Worm (Caenorhabditis elegans) whole organism, late embryonic: ENCODE data around the gene C50A2.3.

Experiments used
- C38D4.7 ChIP-seq: fragments of 200-800 bp; sonication (Bioruptor generic); optimal IDR thresholded peaks from 2 replicates; lab custom pipeline; 2018; ENCODE audit warnings: mild to moderate bottlenecking, missing genetic modification characterization, moderate library complexity, missing compliant biosample characterization
- F13H6.1 ChIP-seq: sonication (generic microtip); optimal IDR thresholded peaks from 2 replicates; lab custom pipeline; 2016; ENCODE audit warnings: missing genetic modification characterization, missing compliant biosample characterization
- K02D7.2 ChIP-seq: sonication (generic microtip); optimal IDR thresholded peaks from 2 replicates; lab custom pipeline; 2017; ENCODE audit warnings: mild to moderate bottlenecking, missing genetic modification characterization, missing compliant biosample characterization
- K09A11.1 ChIP-seq: sonication (generic microtip); optimal IDR thresholded peaks from 2 replicates; lab custom pipeline; 2017; ENCODE audit warnings: antibody characterized with exemption, mild to moderate bottlenecking, missing genetic modification characterization, missing compliant biosample characterization; ENCODE audit not compliant: insufficient read depth
- T23F11.4 ChIP-seq: fragments of 200-800 bp; sonication (Bioruptor generic); optimal IDR thresholded peaks from 2 replicates; lab custom pipeline; 2018; ENCODE audit warnings: mild to moderate bottlenecking, missing genetic modification characterization, missing compliant biosample characterization
- Y22D7AL.16 ChIP-seq: sonication (generic microtip); optimal IDR thresholded peaks from 2 replicates; lab custom pipeline; 2016; ENCODE audit warnings: missing genetic modification characterization, missing compliant biosample characterization
- ahr-1 ChIP-seq: sonication (generic microtip); optimal IDR thresholded peaks from 2 replicates; lab custom pipeline; 2016; ENCODE audit warnings: missing genetic modification characterization, missing compliant biosample characterization
- ama-1 ChIP-seq: fragments of 150-350 bp; optimal IDR thresholded peaks from 2 replicates; lab custom pipeline; 2014
- ceh-14 ChIP-seq: sonication (generic microtip); optimal IDR thresholded peaks from 2 replicates; lab custom pipeline; 2016; ENCODE audit warnings: missing genotype, missing genetic modification characterization, missing compliant biosample characterization
- ceh-18 ChIP-seq: sonication (generic microtip); optimal IDR thresholded peaks from 2 replicates; lab custom pipeline; 2016; ENCODE audit warnings: missing genetic modification characterization, missing compliant biosample characterization
- ceh-19 ChIP-seq: fragments of 200-800 bp; sonication (Bioruptor generic); optimal IDR thresholded peaks from 2 replicates; lab custom pipeline; 2018; ENCODE audit warnings: mild to moderate bottlenecking, missing genetic modification characterization, missing compliant biosample characterization
- ceh-2 ChIP-seq: sonication (generic microtip); optimal IDR thresholded peaks from 2 replicates; lab custom pipeline; 2016; ENCODE audit warnings: missing genotype, missing genetic modification characterization, missing compliant biosample characterization
- ceh-24 ChIP-seq: sonication (generic microtip); optimal IDR thresholded peaks from 2 replicates; lab custom pipeline; 2016; ENCODE audit warnings: mild to moderate bottlenecking, missing genetic modification characterization, missing compliant biosample characterization
- ceh-31 ChIP-seq: sonication (generic microtip); optimal IDR thresholded peaks from 2 replicates; lab custom pipeline; 2016; ENCODE audit warnings: missing genetic modification characterization, missing compliant biosample characterization
- ceh-34 ChIP-seq: sonication (generic microtip); optimal IDR thresholded peaks from 2 replicates; lab custom pipeline; 2016; ENCODE audit warnings: mild to moderate bottlenecking, missing genetic modification characterization, missing compliant biosample characterization
- ceh-45 ChIP-seq: fragments of 200-800 bp; sonication (Bioruptor generic); IDR thresholded peaks from 2 replicates; pipeline ENCODE4 v1.3.6; 2022; ENCODE audit warnings: missing genetic modification reagents, missing genetic modification characterization, missing compliant biosample characterization
- che-1 ChIP-seq: sonication (generic microtip); optimal IDR thresholded peaks from 2 replicates; lab custom pipeline; 2016; ENCODE audit warnings: mild to moderate bottlenecking, missing genetic modification characterization, missing compliant biosample characterization
- dve-1 ChIP-seq: sonication (generic microtip); optimal IDR thresholded peaks from 2 replicates; lab custom pipeline; 2017; ENCODE audit warnings: antibody characterized with exemption, mild to moderate bottlenecking, missing genetic modification characterization, missing compliant biosample characterization
- elt-2 ChIP-seq: sonication (generic microtip); optimal IDR thresholded peaks from 2 replicates; lab custom pipeline; 2016; ENCODE audit warnings: missing genetic modification reagents, missing genetic modification characterization, missing compliant biosample characterization
- elt-4 ChIP-seq: sonication (generic microtip); optimal IDR thresholded peaks from 2 replicates; lab custom pipeline; 2016; ENCODE audit warnings: missing genetic modification characterization, missing compliant biosample characterization
- eyg-1 ChIP-seq: sonication (generic microtip); optimal IDR thresholded peaks from 2 replicates; lab custom pipeline; 2016; ENCODE audit warnings: missing genotype, missing genetic modification characterization, missing compliant biosample characterization
- fax-1 ChIP-seq: sonication (generic microtip); optimal IDR thresholded peaks from 2 replicates; lab custom pipeline; 2016; ENCODE audit warnings: missing genotype, missing genetic modification characterization, missing compliant biosample characterization
- fkh-6 ChIP-seq: sonication (generic microtip); optimal IDR thresholded peaks from 2 replicates; lab custom pipeline; 2016; ENCODE audit warnings: missing genetic modification characterization, missing compliant biosample characterization
- gmeb-2 ChIP-seq: sonication (generic microtip); optimal IDR thresholded peaks from 2 replicates; lab custom pipeline; 2016; ENCODE audit warnings: missing genetic modification characterization, inconsistent platforms, missing compliant biosample characterization
- hlh-13 ChIP-seq: fragments of 200-800 bp; sonication (Bioruptor generic); optimal IDR thresholded peaks from 2 replicates; lab custom pipeline; 2018; ENCODE audit warnings: mild to moderate bottlenecking, missing genetic modification characterization, missing compliant biosample characterization
- hlh-30 ChIP-seq: sonication (generic microtip); optimal IDR thresholded peaks from 2 replicates; lab custom pipeline; 2017; ENCODE audit warnings: antibody characterized with exemption, missing genetic modification characterization, missing compliant biosample characterization; ENCODE audit not compliant: insufficient read depth
- hlh-6 ChIP-seq: sonication (generic microtip); optimal IDR thresholded peaks from 2 replicates; lab custom pipeline; 2016; ENCODE audit warnings: missing genotype, missing genetic modification characterization, missing compliant biosample characterization
- hlh-8 ChIP-seq: sonication (generic microtip); optimal IDR thresholded peaks from 2 replicates; lab custom pipeline; 2016; ENCODE audit warnings: missing genotype, missing genetic modification characterization, missing compliant biosample characterization
- lim-6 ChIP-seq: sonication (generic microtip); optimal IDR thresholded peaks from 2 replicates; lab custom pipeline; 2016; ENCODE audit warnings: missing genetic modification characterization, missing compliant biosample characterization
- lin-11 ChIP-seq: fragments of 200-800 bp; sonication (Bioruptor generic); optimal IDR thresholded peaks from 2 replicates; lab custom pipeline; 2018; ENCODE audit warnings: mild to moderate bottlenecking, missing genetic modification characterization, missing compliant biosample characterization
- madf-2 ChIP-seq: sonication (generic microtip); optimal IDR thresholded peaks from 2 replicates; lab custom pipeline; 2017; ENCODE audit warnings: missing genetic modification characterization, missing compliant biosample characterization
- nfya-1 ChIP-seq: sonication (generic microtip); optimal IDR thresholded peaks from 2 replicates; lab custom pipeline; 2017; ENCODE audit warnings: missing genetic modification characterization, mild to moderate bottlenecking, missing compliant biosample characterization, antibody characterized with exemption, moderate library complexity
- nhr-11 ChIP-seq: fragments of 150-350 bp; optimal IDR thresholded peaks from 2 replicates; lab custom pipeline; 2014; ENCODE audit warnings: missing biosample characterization, missing genetic modification characterization
- nhr-232 ChIP-seq: sonication (generic microtip); optimal IDR thresholded peaks from 2 replicates; lab custom pipeline; 2016; ENCODE audit warnings: missing genetic modification characterization, missing compliant biosample characterization
- npax-4 ChIP-seq: sonication (generic microtip); optimal IDR thresholded peaks from 2 replicates; lab custom pipeline; 2016; ENCODE audit warnings: missing genetic modification characterization, missing compliant biosample characterization
- pag-3 ChIP-seq: sonication (generic microtip); optimal IDR thresholded peaks from 2 replicates; lab custom pipeline; 2016; ENCODE audit warnings: missing compliant biosample characterization, missing genetic modification characterization, borderline replicate concordance
- pat-9 ChIP-seq: fragments of 200-800 bp; sonication (Bioruptor generic); optimal IDR thresholded peaks from 2 replicates; lab custom pipeline; 2018; ENCODE audit warnings: mild to moderate bottlenecking, missing genetic modification characterization, moderate library complexity, missing compliant biosample characterization
- pha-2 ChIP-seq: sonication (generic microtip); optimal IDR thresholded peaks from 2 replicates; lab custom pipeline; 2017; ENCODE audit warnings: mild to moderate bottlenecking, missing genetic modification characterization, missing compliant biosample characterization
- pha-4 ChIP-seq: fragments of 150-350 bp; optimal IDR thresholded peaks from 2 replicates; lab custom pipeline; 2018; ENCODE audit warnings: missing biosample characterization, missing genetic modification reagents, missing genetic modification characterization
- pqm-1 ChIP-seq: sonication (generic microtip); optimal IDR thresholded peaks from 2 replicates; lab custom pipeline; 2016; ENCODE audit warnings: missing genetic modification characterization, missing compliant biosample characterization
- ref-2 ChIP-seq: sonication (generic microtip); optimal IDR thresholded peaks from 2 replicates; lab custom pipeline; 2016; ENCODE audit warnings: missing genetic modification characterization, missing compliant biosample characterization
- rnt-1 ChIP-seq: sonication (generic microtip); optimal IDR thresholded peaks from 2 replicates; lab custom pipeline; 2016; ENCODE audit warnings: missing genetic modification characterization, missing compliant biosample characterization
- sox-2 ChIP-seq: fragments of 200-800 bp; sonication (Bioruptor generic); IDR thresholded peaks from 2 replicates; pipeline ENCODE4 v1.3.6; 2022; ENCODE audit warnings: missing genetic modification reagents, missing genetic modification characterization, missing compliant biosample characterization
- sox-4 ChIP-seq: sonication (generic microtip); optimal IDR thresholded peaks from 2 replicates; lab custom pipeline; 2017; ENCODE audit warnings: mild to moderate bottlenecking, missing genetic modification characterization, inconsistent platforms, missing compliant biosample characterization
- syd-9 ChIP-seq: sonication (generic microtip); optimal IDR thresholded peaks from 2 replicates; lab custom pipeline; 2016; ENCODE audit warnings: mild to moderate bottlenecking, missing genetic modification characterization, moderate library complexity, missing compliant biosample characterization
- tbx-2 ChIP-seq: sonication (generic microtip); optimal IDR thresholded peaks from 2 replicates; lab custom pipeline; 2016; ENCODE audit warnings: missing genetic modification characterization, missing compliant biosample characterization
- tbx-7 ChIP-seq: sonication (generic microtip); optimal IDR thresholded peaks from 2 replicates; lab custom pipeline; 2016; ENCODE audit warnings: missing genotype, missing genetic modification characterization, missing compliant biosample characterization
- ttx-3 ChIP-seq: sonication (generic microtip); optimal IDR thresholded peaks from 2 replicates; lab custom pipeline; 2016; ENCODE audit warnings: missing genetic modification reagents, missing genetic modification characterization, missing compliant biosample characterization
- unc-3 ChIP-seq, 2 experiments: fragments of 200-800 bp in 1 of 2; sonication (Bioruptor generic) in 1 of 2; sonication (generic microtip) in 1 of 2; conservative IDR thresholded peaks in 1 of 2; optimal IDR thresholded peaks in 1 of 2; 2 replicates each; pipeline versions ENCODE4 v1.3.6 to Lab custom; 2016 to 2022; ENCODE audit warnings: missing compliant biosample characterization in 2 of 2, missing genetic modification characterization in 2 of 2, missing genetic modification reagents in 1 of 2
- unc-42 ChIP-seq: sonication (generic microtip); optimal IDR thresholded peaks from 2 replicates; lab custom pipeline; 2016; ENCODE audit warnings: missing genotype, missing genetic modification characterization, missing compliant biosample characterization
- unc-86 ChIP-seq: sonication (generic microtip); optimal IDR thresholded peaks from 2 replicates; lab custom pipeline; 2016; ENCODE audit warnings: missing genetic modification characterization, missing compliant biosample characterization

Gene C50A2.3

DNA sequence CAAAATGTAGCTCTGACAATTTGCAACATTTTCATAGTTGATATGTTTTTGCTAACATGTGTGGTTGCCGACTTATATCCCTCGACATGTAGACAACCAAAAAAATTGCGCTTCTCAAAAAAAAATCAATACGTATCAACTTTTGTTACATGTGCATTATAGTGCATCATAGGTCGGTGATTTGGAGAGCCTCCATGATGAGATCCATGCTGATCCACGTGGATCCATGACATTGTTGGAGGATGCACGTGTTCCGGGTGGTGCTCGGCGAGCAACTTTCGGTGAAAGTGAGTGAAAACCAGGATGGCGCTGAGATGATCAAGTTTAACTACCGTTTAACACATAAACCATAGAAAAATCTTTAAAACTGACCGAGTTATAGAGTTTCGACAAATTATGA, 46.8 kb downstream of the C50A2.3 start:
- TF ChIP-seq ama-1 (peak; percentile 52), ceh-18 (tag; lab: Kevin White, UChicago) (no peak), C38D4.7 (peak; percentile 22)

DNA sequence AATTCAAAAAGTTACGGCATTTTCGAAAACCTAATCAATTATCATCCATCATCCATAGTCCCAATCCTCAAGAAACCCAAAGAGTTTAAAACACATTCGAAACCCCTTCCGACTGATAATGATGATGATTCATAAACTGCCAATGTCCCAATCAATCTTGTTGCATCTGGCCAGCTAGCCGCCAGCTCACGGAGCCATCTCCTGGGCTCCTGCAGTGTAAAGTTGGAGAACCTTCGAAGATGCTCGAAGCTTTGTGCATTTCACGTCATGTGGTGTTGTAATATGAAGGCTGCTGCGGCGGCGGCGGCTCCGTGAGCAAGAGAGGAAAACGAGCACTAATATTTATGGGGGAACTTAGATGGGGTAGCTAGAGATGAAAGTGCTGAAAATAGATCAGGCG, 49.8 kb downstream of the C50A2.3 start:
- TF ChIP-seq nhr-11 (no peak), unc-42 (tag; lab: Kevin White, UChicago) (no peak), ceh-34 (tag; lab: Kevin White, UChicago) (peak; percentile 57), pqm-1 (tag; lab: Kevin White, UChicago) (no peak), pat-9 (peak; percentile 89), ceh-14 (tag; lab: Kevin White, UChicago) (no peak), F13H6.1 (peak; percentile 37), eyg-1 (tag; lab: Kevin White, UChicago) (no peak), sox-2 (GFP tag; lab: Robert Waterston, UW) (no peak), che-1 (tag; lab: Kevin White, UChicago) (no peak), syd-9 (tag; lab: Kevin White, UChicago) (peak; percentile 7), ref-2 (tag; lab: Kevin White, UChicago) (no peak), tbx-7 (tag; lab: Kevin White, UChicago) (no peak), hlh-13 (GFP tag; lab: Kevin White, UChicago) (no peak), ceh-31 (tag; lab: Kevin White, UChicago) (peak; percentile 5), hlh-6 (no peak), K09A11.1 (tag; lab: Kevin White, UChicago) (no peak), madf-2 (tag; lab: Kevin White, UChicago) (peak; percentile 7), rnt-1 (tag; lab: Kevin White, UChicago) (peak; percentile 90), elt-4 (tag; lab: Kevin White, UChicago) (no peak), npax-4 (no peak), gmeb-2 (tag; lab: Kevin White, UChicago) (no peak), pha-4 (tag; lab: Kevin White, UChicago) (no peak), elt-2 (tag; lab: Kevin White, UChicago) (no peak), ttx-3 (no peak), ceh-45 (no peak), ceh-2 (tag; lab: Kevin White, UChicago) (no peak), ceh-24 (no peak), fkh-6 (no peak), C38D4.7 (no peak), unc-3 (GFP tag; conservative IDR thresholded peaks at IDR 0.05; lab: Robert Waterston, UW) (no peak), unc-3 (tag; optimal IDR thresholded peaks at IDR 0.05; lab: Kevin White, UChicago) (no peak), lim-6 (tag; lab: Kevin White, UChicago) (no peak), sox-4 (tag; lab: Kevin White, UChicago) (no peak), ceh-18 (tag; lab: Kevin White, UChicago) (peak; percentile 80), T23F11.4 (GFP tag; lab: Kevin White, UChicago) (no peak), pha-2 (tag; lab: Kevin White, UChicago) (no peak), lin-11 (no peak), nhr-232 (tag; lab: Kevin White, UChicago) (no peak), dve-1 (tag; lab: Kevin White, UChicago) (no peak), hlh-30 (tag; lab: Kevin White, UChicago) (peak; percentile 15), ahr-1 (tag; lab: Kevin White, UChicago) (no peak), unc-86 (no peak), hlh-8 (tag; lab: Kevin White, UChicago) (peak; percentile 67), tbx-2 (tag; lab: Kevin White, UChicago) (peak; percentile 61), nfya-1 (tag; lab: Kevin White, UChicago) (peak; percentile 52), K02D7.2 (tag; lab: Kevin White, UChicago) (no peak), fax-1 (no peak), Y22D7AL.16 (no peak), pag-3 (tag; lab: Kevin White, UChicago) (no peak), ceh-19 (no peak)
